Worm (Caenorhabditis elegans): ENCODE results near the gene npr-24.

The npr-24 gene

ce11 chrX:17516461-17516860 lies 29.8 kb upstream of the npr-24 start:
- TF ChIP-seq zag-1 (tag; optimal IDR thresholded peaks at IDR 0.05) (no peak), lin-15B (tag; optimal IDR thresholded peaks at IDR 0.05) (no peak), elt-3 (tag; optimal IDR thresholded peaks at IDR 0.05) (no peak), unc-62 (GFP tag; optimal IDR thresholded peaks at IDR 0.05) (no peak), elt-1 (tag; optimal IDR thresholded peaks at IDR 0.05) (no peak), ceh-16 (tag; optimal IDR thresholded peaks at IDR 0.05) (no peak), egl-5 (tag; optimal IDR thresholded peaks at IDR 0.05) (no peak), nhr-25 (tag; optimal IDR thresholded peaks at IDR 0.05) (no peak), egl-27 (tag; optimal IDR thresholded peaks at IDR 0.05) (no peak), R02D3.7 (tag; optimal IDR thresholded peaks at IDR 0.05) (no peak), ama-1 (optimal IDR thresholded peaks at IDR 0.05) (no peak), fkh-10 (GFP tag; optimal IDR thresholded peaks at IDR 0.05) (no peak), ztf-11 (tag; optimal IDR thresholded peaks at IDR 0.05) (no peak), unc-39 (tag; optimal IDR thresholded peaks at IDR 0.05) (no peak), eor-1 (tag; optimal IDR thresholded peaks at IDR 0.05) (no peak), lin-39 (tag; optimal IDR thresholded peaks at IDR 0.05) (no peak), ceh-28 (tag; optimal IDR thresholded peaks at IDR 0.05) (no peak)

ce11 chrX:17515207-17515902 lies 28.7 kb upstream of the npr-24 start:
- TF ChIP-seq unc-39 (tag; optimal IDR thresholded peaks at IDR 0.05) (no peak), nhr-43 (tag; optimal IDR thresholded peaks at IDR 0.05; ENCODE audit: poor library complexity, severe bottlenecking) (peak; percentile 57), ceh-82 (tag; optimal IDR thresholded peaks at IDR 0.05) (no peak), lin-15B (tag; optimal IDR thresholded peaks at IDR 0.05) (no peak), egl-27 (tag; optimal IDR thresholded peaks at IDR 0.05) (no peak), daf-12 (tag; optimal IDR thresholded peaks at IDR 0.05) (no peak), nhr-23 (tag; optimal IDR thresholded peaks at IDR 0.05) (peak; percentile 21)

- TF ChIP-seq R02D3.7 (tag; optimal IDR thresholded peaks at IDR 0.05) (no peak), pha-4 (tag; optimal IDR thresholded peaks at IDR 0.05) (peak; percentile 63), daf-12 (tag; optimal IDR thresholded peaks at IDR 0.05) (no peak), fkh-10 (GFP tag; optimal IDR thresholded peaks at IDR 0.05) (no peak), lin-39 (tag; optimal IDR thresholded peaks at IDR 0.05) (no peak), ceh-9 (tag; optimal IDR thresholded peaks at IDR 0.05) (no peak), nhr-77 (tag; optimal IDR thresholded peaks at IDR 0.05) (no peak)
These were observed 27.8 kb upstream of the npr-24 start for ce11 chrX:17514422-17514821.

- TF ChIP-seq nhr-43 (tag; optimal IDR thresholded peaks at IDR 0.05; ENCODE audit: poor library complexity, severe bottlenecking) (peak; percentile 76), lin-39 (tag; optimal IDR thresholded peaks at IDR 0.05) (peak; percentile 92), ztf-4 (tag; optimal IDR thresholded peaks at IDR 0.05) (peak; percentile 58), lsy-12 (tag; optimal IDR thresholded peaks at IDR 0.05) (peak; percentile 19), egl-5 (tag; optimal IDR thresholded peaks at IDR 0.05) (no peak), nhr-11 (tag; optimal IDR thresholded peaks at IDR 0.05) (peak; percentile 65), daf-12 (tag; optimal IDR thresholded peaks at IDR 0.05) (no peak), R02D3.7 (tag; optimal IDR thresholded peaks at IDR 0.05) (peak; percentile 45), jun-1 (tag; optimal IDR thresholded peaks at IDR 0.05) (no peak), pqm-1 (tag; optimal IDR thresholded peaks at IDR 0.05) (peak; percentile 32), unc-62 (GFP tag; optimal IDR thresholded peaks at IDR 0.05) (peak; percentile 75), fkh-2 (tag; optimal IDR thresholded peaks at IDR 0.05) (no peak), ceh-28 (tag; optimal IDR thresholded peaks at IDR 0.05) (peak; percentile 86), mdl-1 (tag; optimal IDR thresholded peaks at IDR 0.05) (peak; percentile 90), ZK546.5 (tag; optimal IDR thresholded peaks at IDR 0.05) (no peak), nhr-76 (tag; optimal IDR thresholded peaks at IDR 0.05) (no peak), aly-2 (tag; optimal IDR thresholded peaks at IDR 0.05) (no peak), nhr-25 (tag; optimal IDR thresholded peaks at IDR 0.05) (peak; percentile 87), egl-27 (tag; optimal IDR thresholded peaks at IDR 0.05) (peak; percentile 62), nhr-77 (tag; optimal IDR thresholded peaks at IDR 0.05) (no peak), elt-1 (tag; optimal IDR thresholded peaks at IDR 0.05) (peak; percentile 61), mml-1 (tag; optimal IDR thresholded peaks at IDR 0.05) (no peak), zag-1 (tag; optimal IDR thresholded peaks at IDR 0.05) (peak; percentile 49), sea-2 (GFP tag; optimal IDR thresholded peaks at IDR 0.05) (peak; percentile 84), elt-3 (tag; optimal IDR thresholded peaks at IDR 0.05) (no peak), tbx-2 (tag; optimal IDR thresholded peaks at IDR 0.05) (peak; percentile 58), pha-4 (tag; optimal IDR thresholded peaks at IDR 0.05) (peak; percentile 73), lin-15B (tag; optimal IDR thresholded peaks at IDR 0.05) (peak; percentile 35), nfya-1 (tag; optimal IDR thresholded peaks at IDR 0.05; ENCODE audit: insufficient read depth) (peak; percentile 96), nhr-67 (tag; optimal IDR thresholded peaks at IDR 0.05) (no peak), elt-2 (tag; optimal IDR thresholded peaks at IDR 0.05) (peak; percentile 63), ama-1 (optimal IDR thresholded peaks at IDR 0.05) (peak; percentile 37), nhr-23 (tag; optimal IDR thresholded peaks at IDR 0.05) (peak; percentile 82), hmg-11 (tag; optimal IDR thresholded peaks at IDR 0.05) (peak; percentile 95), nhr-237 (tag; optimal IDR thresholded peaks at IDR 0.05) (no peak), nhr-28 (tag; optimal IDR thresholded peaks at IDR 0.05) (no peak)
These were observed 27.0 kb upstream of the npr-24 start, which contains the start of gene nhr-1 for ce11 chrX:17513507-17514113. Gene nhr-1, plus strand, starts transcription at chrX:17514063.

Data from whole organism, L3 larva.